Fruit fly (Drosophila melanogaster) whole organism, prepupa: ENCODE measurements around the gene tplus3a.

Experiments used
- CG6163 ChIP-seq: fragments of 200-800 bp; sonication (Bioruptor generic); IDR thresholded peaks from 3 replicates; pipeline ENCODE4 v1.3.6; 2022; ENCODE audit warnings: missing biosample characterization, missing genetic modification characterization
- CG6808 ChIP-seq: fragments of 200-800 bp; sonication (Bioruptor generic); optimal IDR thresholded peaks from 3 replicates; lab custom pipeline; 2017; ENCODE audit warnings: missing biosample characterization, missing genetic modification characterization, mild to moderate bottlenecking, moderate library complexity, missing genetic modification reagents
- CG6854 ChIP-seq: fragments of 200-800 bp; sonication (Bioruptor generic); optimal IDR thresholded peaks from 2 replicates; lab custom pipeline; 2017; ENCODE audit warnings: missing biosample characterization, mild to moderate bottlenecking, missing genetic modification characterization
- CG8119 ChIP-seq: fragments of 200-800 bp; sonication (Bioruptor generic); IDR thresholded peaks from 3 replicates; pipeline ENCODE4 v1.3.6; 2022; ENCODE audit warnings: missing biosample characterization, missing genetic modification characterization
- CG8632 ChIP-seq: fragments of 200-800 bp; sonication (Bioruptor generic); optimal IDR thresholded peaks from 3 replicates; lab custom pipeline; 2016; ENCODE audit warnings: missing biosample characterization, missing genetic modification characterization
- CG9139 ChIP-seq: fragments of 200-800 bp; sonication (Bioruptor generic); optimal IDR thresholded peaks from 3 replicates; lab custom pipeline; 2017; ENCODE audit warnings: missing biosample characterization, mild to moderate bottlenecking, missing genetic modification characterization
- Eip75B ChIP-seq: fragments of 200-800 bp; sonication (Bioruptor generic); optimal IDR thresholded peaks from 3 replicates; lab custom pipeline; 2016; ENCODE audit warnings: missing biosample characterization, missing genetic modification characterization
- Eip78C ChIP-seq: fragments of 200-800 bp; sonication (Bioruptor generic); peaks from one replicate; lab custom pipeline; 2016; ENCODE audit warnings: missing biosample characterization, missing genetic modification characterization
- Eip93F ChIP-seq: fragments of 200-800 bp; sonication (Bioruptor generic); optimal IDR thresholded peaks from 2 replicates; lab custom pipeline; 2016; ENCODE audit warnings: missing biosample characterization, mild to moderate bottlenecking, missing genetic modification characterization
- Ets21C ChIP-seq: fragments of 200-800 bp; sonication (Bioruptor generic); optimal IDR thresholded peaks from 3 replicates; lab custom pipeline; 2016; ENCODE audit warnings: missing biosample characterization, missing genetic modification characterization
- Ets96B ChIP-seq: fragments of 200-800 bp; optimal IDR thresholded peaks from 2 replicates; lab custom pipeline; 2019; ENCODE audit warnings: missing biosample characterization, mild to moderate bottlenecking, missing genetic modification characterization, moderate library complexity
- Gug ChIP-seq: fragments of 200-800 bp; sonication (Bioruptor generic); IDR thresholded peaks from 2 replicates; pipeline ENCODE4 v1.3.6; 2022; ENCODE audit warnings: missing biosample characterization, missing genetic modification characterization
- Hr4 ChIP-seq: fragments of 200-800 bp; sonication (Bioruptor generic); optimal IDR thresholded peaks from 3 replicates; lab custom pipeline; 2016; ENCODE audit warnings: missing biosample characterization, missing genetic modification characterization
- Sox102F ChIP-seq: fragments of 200-800 bp; sonication (Bioruptor generic); optimal IDR thresholded peaks from 2 replicates; lab custom pipeline; 2016; ENCODE audit warnings: missing biosample characterization, mild to moderate bottlenecking, missing genetic modification characterization
- dsx ChIP-seq: fragments of 200-800 bp; optimal IDR thresholded peaks from 3 replicates; lab custom pipeline; 2019; ENCODE audit warnings: missing biosample characterization, mild to moderate bottlenecking, missing genetic modification characterization, moderate library complexity; ENCODE audit not compliant: poor library complexity, severe bottlenecking
- eg ChIP-seq: fragments of 200-800 bp; sonication (Bioruptor generic); IDR thresholded peaks from 3 replicates; pipeline ENCODE4 v1.3.6; 2022; ENCODE audit warnings: missing biosample characterization, missing genetic modification characterization
- pdm3 ChIP-seq: fragments of 200-800 bp; sonication (Bioruptor generic); optimal IDR thresholded peaks from 3 replicates; lab custom pipeline; 2016; ENCODE audit warnings: missing biosample characterization, missing genetic modification characterization
- ss ChIP-seq, 2 experiments: fragments of 200-800 bp; sonication (Bioruptor generic); optimal IDR thresholded peaks; 2 replicates in 1 of 2; 3 replicates in 1 of 2; lab custom pipeline; 2017 to 2018; ENCODE audit warnings: mild to moderate bottlenecking in 2 of 2, missing biosample characterization in 2 of 2, missing genetic modification characterization in 2 of 2, moderate library complexity in 1 of 2
- svp ChIP-seq: fragments of 200-800 bp; sonication (Bioruptor generic); peaks from one replicate; lab custom pipeline; 2016; ENCODE audit warnings: missing biosample characterization, missing genetic modification characterization

tplus3a gene

dm6 chr2L:22121651-22122165, 50.8 kb downstream of the tplus3a start (continued):
- TF ChIP-seq dsx (GFP tag; lab: Kevin White, UChicago) (no peak), Gug (GFP tag; lab: Robert Waterston, UW) (no peak), CG8632 (GFP tag; lab: Kevin White, UChicago) (no peak), CG6808 (GFP tag; lab: Kevin White, UChicago) (no peak), svp (GFP tag; lab: Kevin White, UChicago) (peak; percentile 84), Sox102F (GFP tag; lab: Kevin White, UChicago) (no peak), CG6854 (peak; percentile 37), Eip75B (GFP tag; lab: Kevin White, UChicago) (no peak), Eip78C (GFP tag; lab: Kevin White, UChicago) (peak; percentile 62), eg (GFP tag; lab: Robert Waterston, UW) (no peak), CG6163 (GFP tag; lab: Robert Waterston, UW) (no peak), Hr4 (GFP tag; lab: Kevin White, UChicago) (no peak), ss (GFP tag; optimal IDR thresholded peaks at IDR 0.05; lab: Kevin White, UChicago) (no peak), pdm3 (GFP tag; lab: Kevin White, UChicago) (peak; percentile 7), Ets21C (peak; percentile 6), CG8119 (no peak; the same call in 2 of the 3 replicates), Eip93F (GFP tag; lab: Kevin White, UChicago) (no peak), CG9139 (GFP tag; lab: Kevin White, UChicago) (no peak), Ets96B (tag; lab: Kevin White, UChicago) (no peak)
- TF ChIP-seq, all 60 proteins: peak for 14
